Worm (Caenorhabditis elegans) whole organism, L4 larva: Measurements from ENCODE around the gene srg-29.

ENCODE experiments used
- ceh-82 ChIP-seq: sonication (generic microtip); optimal IDR thresholded peaks from 2 replicates; lab custom pipeline; 2017; ENCODE audit warnings: missing biosample characterization, missing genetic modification characterization
- egl-27 ChIP-seq: sonication (generic microtip); optimal IDR thresholded peaks from 3 replicates; lab custom pipeline; 2017; ENCODE audit warnings: missing biosample characterization, missing genetic modification reagents, missing genetic modification characterization
- fkh-10 ChIP-seq: fragments of 150-350 bp; optimal IDR thresholded peaks from 2 replicates; lab custom pipeline; 2014; ENCODE audit warnings: missing biosample characterization, missing genetic modification reagents, missing genetic modification characterization
- hif-1 ChIP-seq, 2 experiments: sonication (generic microtip); optimal IDR thresholded peaks; 2 replicates each; lab custom pipeline; 2016 to 2017; ENCODE audit warnings: missing compliant biosample characterization in 2 of 2, missing genetic modification characterization in 2 of 2, missing genetic modification reagents in 2 of 2, missing genotype in 2 of 2, mild to moderate bottlenecking in 1 of 2
- lir-3 ChIP-seq: sonication (generic microtip); optimal IDR thresholded peaks from 2 replicates; lab custom pipeline; 2016; ENCODE audit warnings: mild to moderate bottlenecking, missing genetic modification characterization, missing compliant biosample characterization
- madf-5 ChIP-seq, 2 experiments: fragments of 200-800 bp; sonication (Bioruptor generic); IDR thresholded peaks; 2 replicates each; pipeline ENCODE4 v1.3.6; 2022; ENCODE audit warnings: missing compliant biosample characterization in 2 of 2, missing genetic modification characterization in 2 of 2
- nhr-102 ChIP-seq: sonication (generic microtip); optimal IDR thresholded peaks from 2 replicates; lab custom pipeline; 2016; ENCODE audit warnings: mild to moderate bottlenecking, missing genetic modification characterization, moderate library complexity, missing compliant biosample characterization
- nhr-237 ChIP-seq: sonication (generic microtip); optimal IDR thresholded peaks from 2 replicates; lab custom pipeline; 2017; ENCODE audit warnings: missing biosample characterization, missing genetic modification characterization
- unc-130 ChIP-seq: sonication (generic microtip); optimal IDR thresholded peaks from 2 replicates; lab custom pipeline; 2016; ENCODE audit warnings: missing genetic modification reagents, missing genetic modification characterization, missing compliant biosample characterization
- ztf-7 ChIP-seq: fragments of 150-350 bp; optimal IDR thresholded peaks from 2 replicates; lab custom pipeline; 2014; ENCODE audit warnings: missing biosample characterization, missing genetic modification characterization

- TF ChIP-seq nhr-102 (tag; lab: Kevin White, UChicago) (no peak), unc-130 (GFP tag; lab: Kevin White, UChicago) (no peak), lir-3 (tag; lab: Kevin White, UChicago) (no peak), nhr-237 (no peak), ceh-82 (tag; lab: Kevin White, UChicago) (no peak), fkh-10 (GFP tag; lab: Kevin White, UChicago) (no peak), hif-1 (tag; optimal IDR thresholded peaks at IDR 0.05; lab: Kevin White, UChicago) (no peak), madf-5 (GFP tag; IDR thresholded peaks at IDR 0.05; lab: Robert Waterston, UW) (no peak), ztf-7 (tag; lab: Kevin White, UChicago) (no peak), egl-27 (tag; lab: Kevin White, UChicago) (no peak)
Measured at ce11 chrV:5336884-5337283, at the start of gene srg-29.
